Worm (Caenorhabditis elegans) whole organism, midembryonic: ENCODE results near the gene srsy-2.

Experiments used
- T22C8.4 ChIP-seq: fragments of 200-800 bp; sonication (Bioruptor generic); IDR thresholded peaks from 2 replicates; pipeline ENCODE4 v1.3.6; 2022; ENCODE audit warnings: missing genetic modification characterization, missing compliant biosample characterization
- cog-1 ChIP-seq: sonication (generic microtip); optimal IDR thresholded peaks from 2 replicates; lab custom pipeline; 2016; ENCODE audit warnings: missing genetic modification characterization, missing compliant biosample characterization
- flt-1 ChIP-seq: fragments of 200-800 bp; sonication (Bioruptor generic); IDR thresholded peaks from 2 replicates; pipeline ENCODE4 v1.3.6; 2022; ENCODE audit warnings: missing genetic modification characterization, missing compliant biosample characterization
- tab-1 ChIP-seq: fragments of 200-800 bp; sonication (Bioruptor generic); IDR thresholded peaks from 2 replicates; pipeline ENCODE4 v1.3.6; 2022; ENCODE audit warnings: missing genetic modification characterization, missing compliant biosample characterization
- ztf-23 ChIP-seq: fragments of 200-800 bp; sonication (Bioruptor generic); IDR thresholded peaks from 2 replicates; pipeline ENCODE4 v1.3.6; 2022; ENCODE audit warnings: missing genetic modification reagents, missing genetic modification characterization, missing compliant biosample characterization
- ztf-29 ChIP-seq: fragments of 200-800 bp; sonication (Bioruptor generic); IDR thresholded peaks from 2 replicates; pipeline ENCODE4 v1.3.6; 2022; ENCODE audit warnings: missing genetic modification reagents, missing genetic modification characterization, missing compliant biosample characterization

DNA sequence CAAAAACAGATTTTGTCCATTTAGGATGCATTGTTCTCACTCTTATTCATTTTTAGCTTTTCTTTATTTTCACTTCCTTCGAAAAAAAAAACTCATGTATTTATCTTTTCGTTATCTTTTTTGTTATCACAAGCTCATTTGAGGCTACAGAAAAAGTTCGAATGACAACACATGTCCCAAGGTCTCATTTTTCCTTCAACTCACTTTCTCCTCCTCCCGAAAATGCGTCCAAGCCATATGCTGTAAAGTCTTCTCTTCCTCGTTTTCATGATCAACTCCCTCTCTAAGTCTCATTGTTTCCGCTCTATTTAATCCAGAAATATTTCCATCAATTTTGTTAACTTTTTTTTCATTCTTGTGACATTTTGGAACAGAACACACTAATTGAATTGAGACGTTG, 45.6 kb downstream of the srsy-2 start:
- TF ChIP-seq flt-1 (GFP tag; lab: Robert Waterston, UW) (no peak), cog-1 (no peak), ztf-23 (GFP tag; lab: Robert Waterston, UW) (no peak), T22C8.4 (no peak), tab-1 (no peak), ztf-29 (GFP tag; lab: Robert Waterston, UW) (no peak)
